Fruit fly (Drosophila melanogaster) Kc167 (cell line): Measurements from ENCODE around the gene TfIIA-L.

Source experiments
- Myc ChIP-seq: fragments of >200 bp; optimal IDR thresholded peaks from 2 replicates; lab custom pipeline; 2017; ENCODE audit warnings: missing external identifiers
- Sin3A ChIP-seq: fragments of >200 bp; optimal IDR thresholded peaks from 2 replicates; lab custom pipeline; 2018; ENCODE audit warnings: missing external identifiers
- h ChIP-seq: fragments of >200 bp; optimal IDR thresholded peaks from 3 replicates; lab custom pipeline; 2018; ENCODE audit warnings: missing external identifiers
- ttk ChIP-seq: sonication (Bioruptor generic); optimal IDR thresholded peaks from 2 replicates; lab custom pipeline; 2017; ENCODE audit warnings: missing external identifiers

DNA sequence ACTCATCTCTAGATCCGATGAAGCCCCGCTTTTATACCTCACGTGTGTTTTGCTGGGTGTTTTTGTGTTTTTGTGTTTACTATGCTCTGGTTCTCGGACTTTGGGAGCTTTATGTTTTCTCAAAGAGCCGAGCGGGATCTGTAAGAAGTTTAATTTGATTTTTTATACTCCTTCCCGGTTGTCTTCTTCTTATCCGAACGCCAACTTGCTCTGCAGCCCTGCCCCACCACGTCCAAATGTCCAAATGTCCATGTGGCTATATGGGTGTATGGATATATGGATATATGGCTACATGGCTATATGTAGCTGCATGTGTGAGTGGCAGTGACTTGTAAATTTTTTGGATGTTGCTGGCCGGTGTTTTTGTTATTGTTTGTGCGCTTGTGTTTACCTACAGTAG is 32.1 kb upstream of the TfIIA-L start:
- TF ChIP-seq ttk (lab: Kevin White, UChicago): no peak
- no peak for TF ChIP-seq h (lab: Kevin White, UChicago)
- no peak for TF ChIP-seq Sin3A (lab: Kevin White, UChicago)
- no peak for TF ChIP-seq Myc
